Fruit fly (Drosophila melanogaster): ENCODE results near the gene Tsp86D.

The Tsp86D gene

DNA sequence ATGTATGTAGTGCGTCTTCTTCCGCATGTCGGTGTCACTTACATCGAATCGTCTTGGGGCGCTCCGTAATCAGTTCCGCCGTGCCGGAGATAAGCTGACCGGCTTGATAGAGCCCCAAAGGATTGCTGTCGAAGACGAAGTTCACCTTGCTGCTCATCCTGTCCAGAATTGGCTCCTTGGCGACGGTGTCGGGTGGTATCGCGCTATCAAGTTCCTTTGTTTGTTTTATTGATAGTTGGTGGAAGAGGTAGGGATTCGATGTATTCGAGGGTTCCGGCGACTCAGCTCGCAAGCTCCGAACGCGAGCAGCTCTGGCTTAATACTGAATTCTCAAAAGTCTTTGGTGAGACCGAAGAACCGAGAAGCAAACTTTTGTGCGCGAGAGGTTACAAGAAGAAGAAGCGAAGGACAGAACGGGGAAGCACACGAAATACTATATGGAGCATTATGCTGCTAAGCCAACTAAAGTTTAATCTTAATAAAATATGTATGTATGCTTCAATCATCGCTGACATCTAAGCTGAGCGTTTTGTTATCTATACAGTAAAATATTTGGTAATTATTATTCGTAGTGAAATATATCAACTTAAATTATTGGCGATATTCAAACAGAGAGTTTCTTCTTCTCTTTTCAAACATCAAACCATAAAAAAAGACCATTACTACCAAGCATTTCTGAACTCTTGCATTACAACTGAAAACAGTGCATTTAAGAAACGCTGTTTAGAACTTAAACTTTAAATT, 16.3 kb downstream of the Tsp86D start, which contains the start of gene CG14696:
CG14696 (minus strand) TSS at position 324 of the 744 bp plus-strand sequence.
- TF ChIP-seq GATAd (GFP tag; optimal IDR thresholded peaks at IDR 0.05), result no peak
- TF ChIP-seq N (GFP tag; optimal IDR thresholded peaks at IDR 0.05), result no peak
- TF ChIP-seq foxo (GFP tag; optimal IDR thresholded peaks at IDR 0.05), result no peak
- TF ChIP-seq Rel (GFP tag; optimal IDR thresholded peaks at IDR 0.05), result no peak
- TF ChIP-seq Rel (tag; optimal IDR thresholded peaks at IDR 0.05), result peak; percentile 97

DNA sequence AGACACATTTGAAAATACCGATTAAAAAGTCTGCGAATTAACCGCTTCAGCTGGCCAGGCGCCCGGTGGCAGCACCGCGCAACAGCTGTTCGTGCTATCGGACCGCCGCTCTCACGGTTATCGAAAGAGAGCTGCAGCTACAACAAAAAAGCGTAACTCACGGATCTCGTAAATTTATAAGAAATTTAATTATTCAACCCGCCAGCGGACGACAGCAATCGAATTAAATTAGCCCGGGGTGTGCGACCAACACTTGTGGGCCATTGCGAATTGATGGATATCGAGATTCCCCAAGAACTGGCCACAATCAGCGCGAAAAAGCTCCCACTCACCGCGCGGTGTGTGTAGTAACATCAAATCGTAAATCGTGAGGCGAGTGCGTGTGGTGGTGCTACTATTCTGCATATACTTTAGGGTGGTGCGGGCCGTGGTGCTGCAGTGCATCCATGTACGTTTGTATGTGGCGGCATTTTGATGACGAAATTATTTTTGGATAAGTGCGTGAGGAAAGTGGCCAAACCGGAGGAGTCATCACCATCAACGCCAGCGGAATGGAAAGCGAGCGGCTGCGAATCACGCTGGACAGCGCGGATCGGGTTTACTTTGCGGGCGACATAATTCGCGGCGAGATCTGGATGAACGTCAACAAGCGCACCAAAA, 17.0 kb downstream of the Tsp86D start, which contains the start of gene Leash:
Leash (plus strand) TSS at position 119 of the 660 bp plus-strand sequence.
- no peak for TF ChIP-seq lola (GFP tag; optimal IDR thresholded peaks at IDR 0.05)
- TF ChIP-seq Sp1 (GFP tag; optimal IDR thresholded peaks at IDR 0.05), result peak; percentile 10
- no peak for TF ChIP-seq woc (GFP tag; optimal IDR thresholded peaks at IDR 0.05)
- TF ChIP-seq OdsH (GFP tag; optimal IDR thresholded peaks at IDR 0.05), result peak; percentile 13

DNA sequence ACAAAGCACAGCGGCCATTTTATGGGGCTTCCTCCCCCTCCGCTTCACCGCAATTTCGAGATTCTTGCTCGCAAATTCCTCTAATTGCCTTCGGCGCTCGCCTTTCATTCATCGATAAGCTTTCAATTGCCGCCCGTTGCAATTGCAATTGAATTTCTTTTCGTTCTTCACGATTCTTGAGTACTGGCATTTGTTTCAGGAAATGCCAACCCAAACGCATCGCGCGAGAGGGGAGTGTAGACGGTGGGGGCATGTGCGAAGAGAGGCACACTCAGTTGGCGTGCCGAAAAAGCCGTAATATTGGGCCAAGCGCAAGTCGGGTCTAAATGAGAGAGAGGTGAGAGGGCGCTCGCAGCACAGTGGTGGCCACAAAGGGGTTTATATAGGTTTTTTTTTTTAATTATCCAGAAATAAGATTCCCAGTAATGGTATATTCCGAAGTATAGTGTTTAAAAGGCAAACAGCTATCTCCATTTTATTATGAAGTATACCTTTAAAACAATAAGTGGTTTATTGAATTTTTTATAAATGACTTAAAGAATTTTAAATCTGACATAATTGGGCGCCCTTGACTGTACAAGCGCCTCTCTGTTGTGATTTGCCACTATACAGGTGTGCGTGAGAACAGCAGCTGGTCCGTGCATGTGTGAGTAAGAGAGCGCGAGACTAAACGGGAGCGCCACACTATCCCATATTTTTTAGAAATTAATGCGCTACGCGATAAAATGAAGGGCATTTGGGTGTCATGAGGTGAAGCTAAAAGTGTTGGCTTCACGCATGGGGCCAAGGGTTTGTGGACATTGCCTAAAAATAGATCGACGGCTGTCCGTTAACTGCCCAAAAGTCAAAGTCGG, 18.2 kb downstream of the Tsp86D start:
- peak; percentile 3 for TF ChIP-seq Hr83 (GFP tag; optimal IDR thresholded peaks at IDR 0.05; ENCODE audit: poor library complexity, severe bottlenecking)
- no peak for TF ChIP-seq jim (GFP tag; optimal IDR thresholded peaks at IDR 0.05)
- TF ChIP-seq foxo (GFP tag; optimal IDR thresholded peaks at IDR 0.05), result peak; percentile 47 to 97
- TF ChIP-seq usp (GFP tag; optimal IDR thresholded peaks at IDR 0.05), result no peak
- TF ChIP-seq woc (GFP tag; optimal IDR thresholded peaks at IDR 0.05), result peak; percentile 97
- TF ChIP-seq Mio (GFP tag; optimal IDR thresholded peaks at IDR 0.05), result peak; percentile 49
- no peak for TF ChIP-seq Myc (optimal IDR thresholded peaks at IDR 0.05)
- peak; percentile 93 for TF ChIP-seq br (GFP tag; optimal IDR thresholded peaks at IDR 0.05)
- TF ChIP-seq dl (GFP tag; optimal IDR thresholded peaks at IDR 0.05; ENCODE audit: insufficient read depth in 1 of 2, partially characterized antibody in 2 of 2), result peak; percentile 11 to 66
- no peak for TF ChIP-seq N (GFP tag; optimal IDR thresholded peaks at IDR 0.05)
- no peak for TF ChIP-seq GATAd (GFP tag; optimal IDR thresholded peaks at IDR 0.05)
- peak; percentile 79 for TF ChIP-seq dmrt93B (GFP tag; optimal IDR thresholded peaks at IDR 0.05)
- TF ChIP-seq psq (GFP tag; optimal IDR thresholded peaks at IDR 0.05), result peak; percentile 93
- TF ChIP-seq CG9705 (GFP tag; optimal IDR thresholded peaks at IDR 0.05), result peak; percentile 71
- peak; percentile 69 for TF ChIP-seq Dif (GFP tag; optimal IDR thresholded peaks at IDR 0.05; ENCODE audit: partially characterized antibody)
- peak; percentile 84 for TF ChIP-seq HLH106 (tag; optimal IDR thresholded peaks at IDR 0.05)
- TF ChIP-seq Jra (GFP tag; optimal IDR thresholded peaks at IDR 0.05), result peak; percentile 84
- TF ChIP-seq fru (GFP tag; optimal IDR thresholded peaks at IDR 0.05), result peak; percentile 96
- no peak for TF ChIP-seq CrebA (GFP tag; optimal IDR thresholded peaks at IDR 0.05; ENCODE audit: borderline replicate concordance)
- peak; percentile 88 for TF ChIP-seq Hnf4 (GFP tag; optimal IDR thresholded peaks at IDR 0.05)
- no peak for TF ChIP-seq lola (GFP tag; optimal IDR thresholded peaks at IDR 0.05)
- peak; percentile 95 for TF ChIP-seq ey (GFP tag; optimal IDR thresholded peaks at IDR 0.05)
- TF ChIP-seq Dfd (GFP tag; optimal IDR thresholded peaks at IDR 0.05), result no peak
- peak; percentile 90 for TF ChIP-seq brk (GFP tag; optimal IDR thresholded peaks at IDR 0.05)
- TF ChIP-seq CG32264 (GFP tag; optimal IDR thresholded peaks at IDR 0.05), result peak; percentile 71
- TF ChIP-seq Sp1 (GFP tag; optimal IDR thresholded peaks at IDR 0.05), result peak; percentile 94
- no peak for TF ChIP-seq pan (optimal IDR thresholded peaks at IDR 0.05)
- TF ChIP-seq Vsx2 (GFP tag; optimal IDR thresholded peaks at IDR 0.05; ENCODE audit: partially characterized antibody), result peak; percentile 51
- TF ChIP-seq Hr78 (GFP tag; optimal IDR thresholded peaks at IDR 0.05), result no peak
- TF ChIP-seq sv (GFP tag; optimal IDR thresholded peaks at IDR 0.05), result peak; percentile 83
- no peak for TF ChIP-seq Abd-B (GFP tag; optimal IDR thresholded peaks at IDR 0.05)
- TF ChIP-seq rgr (GFP tag; optimal IDR thresholded peaks at IDR 0.05), result peak; percentile 94
- peak; percentile 96 for TF ChIP-seq OdsH (GFP tag; optimal IDR thresholded peaks at IDR 0.05)
- TF ChIP-seq dsf (GFP tag; optimal IDR thresholded peaks at IDR 0.05; ENCODE audit: borderline replicate concordance), result peak; percentile 59
- TF ChIP-seq sage (GFP tag; optimal IDR thresholded peaks at IDR 0.05), result peak; percentile 78
- TF ChIP-seq tai (GFP tag; optimal IDR thresholded peaks at IDR 0.05), result no peak
- TF ChIP-seq Rel (GFP tag; optimal IDR thresholded peaks at IDR 0.05), result no peak
- TF ChIP-seq Rel (tag; optimal IDR thresholded peaks at IDR 0.05), result peak; percentile 23
- TF ChIP-seq h (GFP tag; optimal IDR thresholded peaks at IDR 0.05), result peak; percentile 96
